Worm (Caenorhabditis elegans) whole organism, L3 larva: ENCODE measurements around the gene Y62E10A.3.

ENCODE experiments used
- R02D3.7 ChIP-seq: fragments of 150-350 bp; optimal IDR thresholded peaks from 2 replicates; lab custom pipeline; 2014; ENCODE audit warnings: missing biosample characterization, missing genetic modification characterization
- ZK546.5 ChIP-seq: sonication (generic microtip); optimal IDR thresholded peaks from 2 replicates; lab custom pipeline; 2017; ENCODE audit warnings: missing biosample characterization, missing genetic modification characterization
- ama-1 ChIP-seq: fragments of 150-350 bp; optimal IDR thresholded peaks from 2 replicates; lab custom pipeline; 2018
- ceh-16 ChIP-seq: sonication (generic microtip); optimal IDR thresholded peaks from 2 replicates; lab custom pipeline; 2017; ENCODE audit warnings: missing biosample characterization, missing genetic modification characterization
- ceh-28 ChIP-seq: fragments of 150-350 bp; optimal IDR thresholded peaks from 2 replicates; lab custom pipeline; 2014; ENCODE audit warnings: missing biosample characterization, missing genetic modification reagents, missing genetic modification characterization
- ceh-82 ChIP-seq: fragments of 150-350 bp; optimal IDR thresholded peaks from 2 replicates; lab custom pipeline; 2014; ENCODE audit warnings: missing biosample characterization, missing genetic modification characterization
- ceh-9 ChIP-seq: sonication (generic microtip); optimal IDR thresholded peaks from 2 replicates; lab custom pipeline; 2018; ENCODE audit warnings: missing biosample characterization, missing genetic modification characterization
- daf-12 ChIP-seq: fragments of 150-350 bp; optimal IDR thresholded peaks from 2 replicates; lab custom pipeline; 2014; ENCODE audit warnings: missing biosample characterization, missing genetic modification reagents, missing genetic modification characterization
- egl-5 ChIP-seq: fragments of 150-350 bp; optimal IDR thresholded peaks from 2 replicates; lab custom pipeline; 2017; ENCODE audit warnings: missing biosample characterization, missing genetic modification reagents, missing genetic modification characterization, inconsistent platforms
- elt-2 ChIP-seq: sonication (generic microtip); optimal IDR thresholded peaks from 2 replicates; lab custom pipeline; 2016; ENCODE audit warnings: missing genetic modification reagents, mild to moderate bottlenecking, missing genetic modification characterization, missing compliant biosample characterization
- fkh-10 ChIP-seq: sonication (generic microtip); optimal IDR thresholded peaks from 2 replicates; lab custom pipeline; 2017; ENCODE audit warnings: missing biosample characterization, missing genetic modification reagents, missing genetic modification characterization
- fkh-2 ChIP-seq: fragments of 150-350 bp; optimal IDR thresholded peaks from 2 replicates; lab custom pipeline; 2014; ENCODE audit warnings: missing biosample characterization, missing genetic modification reagents, missing genetic modification characterization
- hmg-11 ChIP-seq: sonication (generic microtip); optimal IDR thresholded peaks from 2 replicates; lab custom pipeline; 2016; ENCODE audit warnings: missing genetic modification characterization, missing compliant biosample characterization
- lin-39 ChIP-seq: fragments of 150-350 bp; optimal IDR thresholded peaks from 2 replicates; lab custom pipeline; 2018; ENCODE audit warnings: missing biosample characterization, missing genetic modification reagents, missing genetic modification characterization
- lsy-12 ChIP-seq: sonication (generic microtip); optimal IDR thresholded peaks from 2 replicates; lab custom pipeline; 2016; ENCODE audit warnings: mild to moderate bottlenecking, missing genetic modification characterization, missing compliant biosample characterization
- mml-1 ChIP-seq: fragments of 150-350 bp; sonication (generic microtip); optimal IDR thresholded peaks from 3 replicates; lab custom pipeline; 2014; ENCODE audit warnings: missing biosample characterization, missing genetic modification characterization
- nfya-1 ChIP-seq: sonication (generic microtip); optimal IDR thresholded peaks from 2 replicates; lab custom pipeline; 2017; ENCODE audit warnings: missing genetic modification characterization, mild to moderate bottlenecking, missing compliant biosample characterization, antibody characterized with exemption, moderate library complexity; ENCODE audit not compliant: insufficient read depth
- nhr-12 ChIP-seq: fragments of 150-350 bp; optimal IDR thresholded peaks from 2 replicates; lab custom pipeline; 2014; ENCODE audit warnings: missing biosample characterization, missing genetic modification characterization
- nhr-23 ChIP-seq: fragments of 150-350 bp; optimal IDR thresholded peaks from 2 replicates; lab custom pipeline; 2014; ENCODE audit warnings: missing biosample characterization, missing genetic modification reagents, missing genetic modification characterization
- nhr-237 ChIP-seq: fragments of 150-350 bp; optimal IDR thresholded peaks from 2 replicates; lab custom pipeline; 2014; ENCODE audit warnings: missing biosample characterization, missing genetic modification characterization
- nhr-25 ChIP-seq: sonication (generic microtip); optimal IDR thresholded peaks from 2 replicates; lab custom pipeline; 2017; ENCODE audit warnings: missing biosample characterization, missing genetic modification characterization
- nhr-28 ChIP-seq: fragments of 150-350 bp; optimal IDR thresholded peaks from 2 replicates; lab custom pipeline; 2014; ENCODE audit warnings: missing biosample characterization, missing genetic modification characterization
- nhr-43 ChIP-seq: sonication (generic microtip); optimal IDR thresholded peaks from 2 replicates; lab custom pipeline; 2016; ENCODE audit warnings: mild to moderate bottlenecking, missing genetic modification characterization, missing compliant biosample characterization; ENCODE audit not compliant: poor library complexity, severe bottlenecking
- nhr-77 ChIP-seq: fragments of 150-350 bp; optimal IDR thresholded peaks from 2 replicates; lab custom pipeline; 2014; ENCODE audit warnings: missing biosample characterization, missing genetic modification characterization
- pha-4 ChIP-seq: fragments of 150-350 bp; optimal IDR thresholded peaks from 2 replicates; lab custom pipeline; 2014; ENCODE audit warnings: missing biosample characterization, missing genetic modification reagents, missing genetic modification characterization
- pqm-1 ChIP-seq: fragments of 150-350 bp; optimal IDR thresholded peaks from 2 replicates; lab custom pipeline; 2017; ENCODE audit warnings: missing biosample characterization, missing genetic modification characterization, inconsistent platforms
- sea-2 ChIP-seq: fragments of 150-350 bp; sonication (generic microtip); optimal IDR thresholded peaks from 4 replicates; lab custom pipeline; 2014; ENCODE audit warnings: missing biosample characterization, missing genetic modification reagents, missing genetic modification characterization
- skn-1 ChIP-seq: fragments of 150-350 bp; optimal IDR thresholded peaks from 2 replicates; lab custom pipeline; 2014; ENCODE audit warnings: missing biosample characterization, missing genetic modification characterization
- unc-39 ChIP-seq: sonication (generic microtip); optimal IDR thresholded peaks from 4 replicates; lab custom pipeline; 2017; ENCODE audit warnings: missing biosample characterization, missing genetic modification characterization
- unc-62 ChIP-seq: fragments of 150-350 bp; sonication (generic microtip); optimal IDR thresholded peaks from 4 replicates; lab custom pipeline; 2014; ENCODE audit warnings: missing biosample characterization, missing genetic modification reagents, missing genetic modification characterization
- ztf-4 ChIP-seq: fragments of 150-350 bp; optimal IDR thresholded peaks from 2 replicates; lab custom pipeline; 2014; ENCODE audit warnings: missing biosample characterization, missing genetic modification characterization

Y62E10A.3 gene

DNA sequence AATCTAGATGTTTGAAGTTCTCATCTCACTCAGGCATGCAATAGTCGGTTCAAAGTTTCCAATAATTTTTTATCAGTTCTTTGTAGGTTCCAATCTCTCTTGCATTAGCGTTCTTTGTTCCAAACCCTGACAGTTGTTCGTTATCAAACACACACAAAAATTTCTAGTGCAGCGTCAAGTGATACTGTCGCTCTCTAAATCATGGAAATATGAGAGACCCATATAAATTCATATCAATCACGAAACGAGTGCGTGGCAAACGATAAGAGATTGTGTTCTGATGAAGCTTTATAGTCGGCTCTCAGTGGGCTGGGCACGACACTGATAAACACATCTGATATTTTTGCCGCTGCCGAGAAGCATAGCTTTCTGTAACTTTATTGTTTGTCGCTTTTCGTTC lies 45.9 kb downstream of the Y62E10A.3 start (continued):
- TF ChIP-seq ama-1 (lab: Kevin White, UChicago) (no peak), nhr-25 (tag; lab: Kevin White, UChicago) (no peak), R02D3.7 (tag; lab: Kevin White, UChicago) (no peak), pqm-1 (tag; lab: Kevin White, UChicago) (peak; percentile 96), nhr-237 (tag; lab: Kevin White, UChicago) (no peak), lsy-12 (tag; lab: Kevin White, UChicago) (no peak), elt-2 (tag; lab: Kevin White, UChicago) (peak; percentile 99), nhr-12 (no peak), mml-1 (no peak), ZK546.5 (no peak), nhr-43 (peak; percentile 46), unc-62 (GFP tag; lab: Kevin White, UChicago) (no peak), unc-39 (tag; lab: Kevin White, UChicago) (no peak), egl-5 (tag; lab: Kevin White, UChicago) (no peak), fkh-2 (tag; lab: Kevin White, UChicago) (no peak)

DNA sequence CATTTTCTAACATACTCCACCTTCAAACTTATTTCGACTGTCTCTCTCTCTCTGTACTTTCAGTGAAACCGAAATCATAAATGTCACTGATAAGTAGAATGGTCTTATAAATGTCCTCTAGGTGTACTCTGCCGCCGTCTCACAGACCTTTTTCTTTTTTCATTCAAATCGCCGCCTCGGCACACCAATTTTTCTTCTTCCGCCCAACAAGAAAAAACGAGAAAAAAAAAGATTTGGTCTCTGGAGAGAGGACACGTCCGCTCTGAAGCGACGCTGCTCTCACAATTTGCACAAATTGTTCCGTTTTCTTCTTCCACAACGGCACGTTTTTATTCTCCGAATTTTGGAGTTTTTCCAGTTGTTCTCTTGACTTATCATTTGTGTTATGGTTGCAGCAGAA lies 46.9 kb downstream of the Y62E10A.3 start:
- TF ChIP-seq unc-39 (tag; lab: Kevin White, UChicago) (no peak), ceh-9 (tag; lab: Kevin White, UChicago) (no peak), sea-2 (GFP tag; lab: Kevin White, UChicago) (no peak), nhr-23 (tag; lab: Kevin White, UChicago) (no peak), elt-2 (tag; lab: Kevin White, UChicago) (peak; percentile 73), fkh-10 (GFP tag; lab: Kevin White, UChicago) (no peak), daf-12 (tag; lab: Kevin White, UChicago) (no peak), nfya-1 (tag; lab: Kevin White, UChicago) (peak; percentile 36), ceh-16 (tag; lab: Kevin White, UChicago) (no peak), lsy-12 (tag; lab: Kevin White, UChicago) (no peak), ztf-4 (no peak), lin-39 (tag; lab: Kevin White, UChicago) (peak; percentile 44), pha-4 (tag; lab: Kevin White, UChicago) (no peak), ceh-82 (tag; lab: Kevin White, UChicago) (no peak), ceh-28 (tag; lab: Kevin White, UChicago) (no peak), nhr-237 (tag; lab: Kevin White, UChicago) (no peak), skn-1 (tag; lab: Kevin White, UChicago) (no peak), hmg-11 (tag; lab: Kevin White, UChicago) (peak; percentile 52)

DNA sequence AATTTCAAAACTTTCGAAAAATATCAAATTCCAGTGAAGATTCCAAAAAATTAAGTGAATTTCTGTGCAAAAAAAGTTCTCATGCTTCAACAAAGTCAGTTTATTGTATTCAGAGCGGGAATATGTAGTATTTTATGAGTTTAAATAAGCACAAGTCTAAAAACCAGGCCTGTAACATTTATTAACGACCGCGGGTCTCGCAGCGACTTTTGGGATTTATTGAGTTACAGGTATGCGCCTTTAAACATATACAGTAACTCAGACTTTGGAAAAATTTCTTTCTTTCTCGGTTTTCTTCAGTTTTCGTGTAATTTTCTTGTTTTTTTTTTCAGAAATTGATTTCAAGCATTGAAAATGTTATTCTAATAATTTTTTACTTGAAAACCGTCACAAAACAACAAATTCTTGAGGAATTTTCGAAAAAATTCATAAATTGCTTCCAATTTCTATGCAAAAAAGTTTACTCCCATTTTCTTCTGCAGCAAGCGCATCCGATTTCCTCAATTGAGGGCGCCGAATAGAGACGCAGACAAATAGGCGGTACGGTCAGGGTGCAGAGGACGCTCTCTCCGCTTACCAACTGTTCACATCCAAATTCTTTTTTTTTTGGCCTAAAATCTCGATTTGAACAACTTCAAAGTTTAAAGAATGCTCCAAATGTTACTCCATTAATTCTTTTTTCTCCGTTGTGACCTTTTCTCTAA lies 48.6 kb downstream of the Y62E10A.3 start:
- TF ChIP-seq skn-1 (tag; lab: Kevin White, UChicago) (no peak), ama-1 (lab: Kevin White, UChicago) (no peak), lsy-12 (tag; lab: Kevin White, UChicago) (no peak), mml-1 (no peak), nhr-28 (tag; lab: Kevin White, UChicago) (no peak), nhr-77 (no peak), nfya-1 (tag; lab: Kevin White, UChicago) (peak; percentile 54), nhr-23 (tag; lab: Kevin White, UChicago) (peak; percentile 2)

DNA sequence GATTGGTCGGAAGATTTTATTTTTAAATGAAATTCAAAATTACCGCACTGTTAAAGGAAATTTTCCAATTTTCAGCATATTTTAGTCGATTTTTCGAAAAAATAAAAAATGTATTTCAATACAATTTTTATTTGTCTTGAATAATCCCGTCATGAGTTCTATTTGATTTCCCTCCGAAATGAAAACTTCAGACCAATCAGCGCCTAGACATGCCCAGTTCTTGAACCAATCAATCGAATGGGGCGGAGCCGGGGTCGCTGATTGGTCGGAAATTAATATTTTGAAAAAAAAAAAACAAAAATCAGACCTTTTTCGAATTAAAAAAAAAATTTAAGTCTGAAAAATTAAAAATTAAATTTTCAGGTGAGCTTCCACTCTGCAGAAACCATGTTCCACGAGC lies 50.4 kb downstream of the Y62E10A.3 start:
- peak; percentile 70 for TF ChIP-seq nfya-1 (tag; lab: Kevin White, UChicago)
- TF ChIP-seq lsy-12 (tag; lab: Kevin White, UChicago) = no peak
- TF ChIP-seq, all 47 proteins: peak for 1
